Worm (Caenorhabditis elegans) whole organism, L2 larva: ENCODE measurements around the gene C14A6.13.

Experiments used
- lin-13 ChIP-seq: fragments of 150-350 bp; optimal IDR thresholded peaks from 2 replicates; lab custom pipeline; 2014; ENCODE audit warnings: missing biosample characterization, missing genetic modification reagents, missing genetic modification characterization
- lsy-2 ChIP-seq, 2 experiments: fragments of 150-350 bp in 1 of 2; sonication (generic microtip) in 1 of 2; optimal IDR thresholded peaks; 2 replicates each; lab custom pipeline; 2014 to 2017; ENCODE audit warnings: missing biosample characterization in 2 of 2, missing genetic modification characterization in 2 of 2
- snpc-4 ChIP-seq: fragments of 150-350 bp; optimal IDR thresholded peaks from 2 replicates; lab custom pipeline; 2014; ENCODE audit warnings: missing biosample characterization, missing genetic modification characterization

ce11 chrV:18179663-18180062 lies 18.5 kb upstream of the C14A6.13 start, which contains the start of gene C31G12.1:
- no peak for TF ChIP-seq lin-13 (GFP tag; lab: Kevin White, UChicago)
- TF ChIP-seq snpc-4 (tag; lab: Kevin White, UChicago), result no peak
- TF ChIP-seq lsy-2 (tag; optimal IDR thresholded peaks at IDR 0.05; lab: Kevin White, UChicago), result no peak
